Worm (Caenorhabditis elegans) whole organism, L2 larva: ENCODE measurements around the gene B0001.4.

ENCODE experiments used
- C34F6.9 ChIP-seq: fragments of 150-350 bp; optimal IDR thresholded peaks from 2 replicates; lab custom pipeline; 2014; ENCODE audit warnings: missing biosample characterization, missing genetic modification characterization
- F13H6.1 ChIP-seq: sonication (generic microtip); optimal IDR thresholded peaks from 2 replicates; lab custom pipeline; 2016; ENCODE audit warnings: missing genetic modification characterization, missing compliant biosample characterization
- R02D3.7 ChIP-seq: fragments of 150-350 bp; optimal IDR thresholded peaks from 2 replicates; lab custom pipeline; 2014; ENCODE audit warnings: missing biosample characterization, missing genetic modification characterization
- Y55F3AM.14 ChIP-seq: fragments of 200-800 bp; sonication (Bioruptor generic); optimal IDR thresholded peaks from 2 replicates; lab custom pipeline; 2018; ENCODE audit warnings: mild to moderate bottlenecking, missing genetic modification characterization, missing compliant biosample characterization
- ZK546.5 ChIP-seq: sonication (generic microtip); optimal IDR thresholded peaks from 2 replicates; lab custom pipeline; 2017; ENCODE audit warnings: missing biosample characterization, missing genetic modification characterization
- aly-2 ChIP-seq: fragments of 150-350 bp; optimal IDR thresholded peaks from 2 replicates; lab custom pipeline; 2014; ENCODE audit warnings: missing biosample characterization, missing genetic modification characterization
- ama-1 ChIP-seq: fragments of 150-350 bp; optimal IDR thresholded peaks from 2 replicates; lab custom pipeline; 2018; ENCODE audit warnings: inconsistent platforms
- crh-2 ChIP-seq: sonication (generic microtip); optimal IDR thresholded peaks from 2 replicates; lab custom pipeline; 2017; ENCODE audit warnings: missing biosample characterization, missing genetic modification characterization
- dmd-4 ChIP-seq: sonication (generic microtip); optimal IDR thresholded peaks from 2 replicates; lab custom pipeline; 2017; ENCODE audit warnings: missing biosample characterization, missing genetic modification characterization
- egl-27 ChIP-seq: sonication (generic microtip); optimal IDR thresholded peaks from 3 replicates; lab custom pipeline; 2017; ENCODE audit warnings: missing biosample characterization, missing genetic modification reagents, missing genetic modification characterization
- elt-1 ChIP-seq: fragments of 150-350 bp; optimal IDR thresholded peaks from 2 replicates; lab custom pipeline; 2014; ENCODE audit warnings: missing biosample characterization, missing genetic modification characterization
- elt-3 ChIP-seq: sonication (generic microtip); optimal IDR thresholded peaks from 2 replicates; lab custom pipeline; 2017; ENCODE audit warnings: missing biosample characterization, missing genetic modification characterization
- fos-1 ChIP-seq: fragments of 150-350 bp; optimal IDR thresholded peaks from 2 replicates; lab custom pipeline; 2014; ENCODE audit warnings: missing biosample characterization, missing genetic modification characterization
- lin-11 ChIP-seq: fragments of 150-350 bp; sonication (generic microtip); optimal IDR thresholded peaks from 2 replicates; lab custom pipeline; 2014; ENCODE audit warnings: missing biosample characterization, missing genetic modification characterization, inconsistent platforms, mixed read lengths
- lin-13 ChIP-seq: fragments of 150-350 bp; optimal IDR thresholded peaks from 2 replicates; lab custom pipeline; 2014; ENCODE audit warnings: missing biosample characterization, missing genetic modification reagents, missing genetic modification characterization
- lin-39 ChIP-seq: fragments of 150-350 bp; optimal IDR thresholded peaks from 2 replicates; lab custom pipeline; 2014; ENCODE audit warnings: missing biosample characterization, missing genetic modification reagents, missing genetic modification characterization
- lsy-2 ChIP-seq, 2 experiments: fragments of 150-350 bp in 1 of 2; sonication (generic microtip) in 1 of 2; optimal IDR thresholded peaks; 2 replicates each; lab custom pipeline; 2014 to 2017; ENCODE audit warnings: missing biosample characterization in 2 of 2, missing genetic modification characterization in 2 of 2
- mbf-1 ChIP-seq: sonication (generic microtip); optimal IDR thresholded peaks from 2 replicates; lab custom pipeline; 2017; ENCODE audit warnings: missing biosample characterization, missing genetic modification characterization
- mdl-1 ChIP-seq, 2 experiments: fragments of 150-350 bp in 1 of 2; sonication (generic microtip) in 1 of 2; optimal IDR thresholded peaks; 2 replicates each; lab custom pipeline; 2017; ENCODE audit warnings: missing biosample characterization in 2 of 2, missing genetic modification characterization in 2 of 2
- nhr-12 ChIP-seq: fragments of 150-350 bp; optimal IDR thresholded peaks from 2 replicates; lab custom pipeline; 2014; ENCODE audit warnings: missing biosample characterization, missing genetic modification characterization
- nhr-129 ChIP-seq: fragments of 150-350 bp; optimal IDR thresholded peaks from 2 replicates; lab custom pipeline; 2014; ENCODE audit warnings: missing biosample characterization, missing genetic modification characterization
- nhr-21 ChIP-seq: fragments of 150-350 bp; optimal IDR thresholded peaks from 2 replicates; lab custom pipeline; 2014; ENCODE audit warnings: missing biosample characterization, missing genetic modification characterization
- nhr-23 ChIP-seq: fragments of 150-350 bp; optimal IDR thresholded peaks from 2 replicates; lab custom pipeline; 2014; ENCODE audit warnings: missing biosample characterization, missing genetic modification reagents, missing genetic modification characterization
- nhr-237 ChIP-seq: fragments of 150-350 bp; optimal IDR thresholded peaks from 2 replicates; lab custom pipeline; 2014; ENCODE audit warnings: missing biosample characterization, missing genetic modification characterization
- nhr-25 ChIP-seq: fragments of 150-350 bp; sonication (generic microtip); optimal IDR thresholded peaks from 3 replicates; lab custom pipeline; 2014; ENCODE audit warnings: missing biosample characterization, missing genetic modification characterization
- nhr-6 ChIP-seq: fragments of 150-350 bp; optimal IDR thresholded peaks from 2 replicates; lab custom pipeline; 2014; ENCODE audit warnings: missing biosample characterization, missing genetic modification characterization
- nhr-77 ChIP-seq: fragments of 150-350 bp; optimal IDR thresholded peaks from 2 replicates; lab custom pipeline; 2014; ENCODE audit warnings: missing biosample characterization, missing genetic modification characterization
- peb-1 ChIP-seq: fragments of 150-350 bp; optimal IDR thresholded peaks from 2 replicates; lab custom pipeline; 2014; ENCODE audit warnings: missing biosample characterization, missing genetic modification characterization
- sem-4 ChIP-seq: fragments of 150-350 bp; optimal IDR thresholded peaks from 2 replicates; lab custom pipeline; 2014; ENCODE audit warnings: missing biosample characterization, missing genetic modification reagents, missing genetic modification characterization
- sma-3 ChIP-seq: sonication (generic microtip); optimal IDR thresholded peaks from 2 replicates; lab custom pipeline; 2016; ENCODE audit warnings: missing genetic modification reagents, missing genetic modification characterization, missing compliant biosample characterization
- sma-9 ChIP-seq, 2 experiments: fragments of 150-350 bp in 1 of 2; sonication (generic microtip) in 1 of 2; optimal IDR thresholded peaks; 2 replicates each; lab custom pipeline; 2014 to 2016; ENCODE audit warnings: missing genetic modification characterization in 2 of 2, mild to moderate bottlenecking in 1 of 2, missing biosample characterization in 1 of 2, missing compliant biosample characterization in 1 of 2, missing genetic modification reagents in 1 of 2, moderate library complexity in 1 of 2
- unc-39 ChIP-seq: fragments of 150-350 bp; optimal IDR thresholded peaks from 2 replicates; lab custom pipeline; 2014; ENCODE audit warnings: missing biosample characterization, missing genetic modification characterization
- unc-55 ChIP-seq: fragments of 150-350 bp; sonication (generic microtip); optimal IDR thresholded peaks from 3 replicates; lab custom pipeline; 2014; ENCODE audit warnings: missing biosample characterization, missing genetic modification reagents, missing genetic modification characterization
- unc-62 ChIP-seq: fragments of 150-350 bp; optimal IDR thresholded peaks from 2 replicates; lab custom pipeline; 2014; ENCODE audit warnings: missing biosample characterization, missing genetic modification reagents, missing genetic modification characterization
- ztf-1 ChIP-seq: fragments of 200-800 bp; sonication (Bioruptor generic); conservative IDR thresholded peaks from 2 replicates; pipeline ENCODE4 v1.3.6; 2022; ENCODE audit warnings: missing genetic modification characterization, missing compliant biosample characterization
- ztf-11 ChIP-seq: sonication (generic microtip); optimal IDR thresholded peaks from 2 replicates; lab custom pipeline; 2017; ENCODE audit warnings: missing biosample characterization, missing genetic modification characterization
- ztf-4 ChIP-seq: fragments of 150-350 bp; optimal IDR thresholded peaks from 2 replicates; lab custom pipeline; 2014; ENCODE audit warnings: missing biosample characterization, missing genetic modification characterization

The B0001.4 gene

DNA sequence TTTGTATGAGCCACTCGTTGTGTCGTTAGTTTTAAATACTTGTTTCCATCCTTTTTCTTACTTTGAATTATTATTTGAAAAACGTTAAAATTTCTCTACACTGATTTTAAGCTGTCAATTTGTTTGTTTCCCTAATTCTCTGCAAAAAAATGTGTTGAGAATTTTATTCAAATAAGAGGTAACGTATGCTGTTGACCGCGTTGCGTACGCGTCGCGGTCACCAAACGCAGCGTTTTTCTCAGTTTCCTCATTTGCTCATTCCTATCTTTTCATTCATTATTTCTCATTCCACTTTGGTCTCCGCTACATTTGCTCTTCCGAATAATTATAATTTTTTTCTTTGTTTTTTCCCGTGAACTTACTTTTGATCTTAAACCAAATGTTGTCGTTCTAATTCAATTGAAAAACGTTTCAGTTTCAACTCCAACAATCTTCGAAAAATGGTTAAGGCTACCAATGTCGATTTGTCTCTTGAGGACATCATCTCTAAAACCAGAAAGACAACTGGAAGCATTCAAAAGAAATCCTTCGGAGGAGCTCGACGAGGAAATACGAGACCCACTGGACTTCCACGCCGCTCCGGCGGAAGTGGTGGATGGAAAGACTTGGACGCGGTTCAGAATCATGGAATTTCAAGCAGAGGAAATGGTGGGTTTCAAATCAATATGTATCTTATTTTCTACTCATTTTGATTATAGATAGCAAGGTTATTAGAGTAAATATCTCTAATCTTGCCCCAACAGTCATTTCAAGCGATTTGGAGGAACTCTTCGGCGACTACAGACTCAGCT is 14.9 kb downstream of the B0001.4 start, which contains the start of gene aly-3 (continued):
- TF ChIP-seq lin-11 (tag; lab: Kevin White, UChicago) (no peak), unc-62 (GFP tag; lab: Kevin White, UChicago) (no peak), Y55F3AM.14 (GFP tag; lab: Kevin White, UChicago) (no peak), nhr-237 (no peak)
- TF ChIP-seq, all 48 proteins: peak for 5

DNA sequence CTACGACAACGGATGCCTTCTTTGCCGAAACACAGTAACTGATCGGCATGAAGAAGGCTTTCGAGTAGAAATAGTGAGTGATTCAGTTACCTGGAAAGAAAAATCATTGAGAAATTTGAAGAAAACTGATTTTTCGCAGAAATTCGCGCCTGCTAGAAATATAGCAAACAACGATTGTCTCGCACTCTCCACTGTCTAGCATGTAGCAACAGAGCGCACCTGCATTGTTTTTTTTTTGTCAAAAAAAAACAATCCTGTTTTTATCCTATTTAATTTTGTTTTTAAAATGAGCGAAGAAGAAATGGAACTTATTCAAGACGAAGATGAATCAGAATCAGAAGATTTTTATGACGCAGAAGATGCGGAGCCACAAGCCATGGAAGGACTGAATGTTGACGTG is 16.9 kb downstream of the B0001.4 start, which contains the start of the genes ddb-1 and M18.6:
TSS of gene ddb-1 (minus strand) at position 90 of the 400 bp plus-strand sequence.
TSS of gene M18.6 (plus strand) at position 235 of the 400 bp plus-strand sequence.
- TF ChIP-seq nhr-12 (tag; lab: Kevin White, UChicago) (no peak), ZK546.5 (tag; lab: Kevin White, UChicago) (no peak), nhr-129 (tag; lab: Kevin White, UChicago) (peak; percentile 76), crh-2 (tag; lab: Kevin White, UChicago) (no peak), ama-1 (lab: Kevin White, UChicago) (no peak), nhr-77 (tag; lab: Kevin White, UChicago) (no peak), lin-13 (GFP tag; lab: Kevin White, UChicago) (no peak), mdl-1 (tag; optimal IDR thresholded peaks at IDR 0.05; lab: Kevin White, UChicago) (no peak), nhr-25 (tag; lab: Kevin White, UChicago) (no peak), dmd-4 (tag; lab: Kevin White, UChicago) (no peak), nhr-21 (tag; lab: Kevin White, UChicago) (no peak), sma-3 (GFP tag; lab: Kevin White, UChicago) (no peak), lsy-2 (tag; optimal IDR thresholded peaks at IDR 0.05; lab: Kevin White, UChicago) (peak in 1 of 2 experiments; percentile 55), F13H6.1 (tag; lab: Kevin White, UChicago) (no peak), unc-55 (GFP tag; lab: Kevin White, UChicago) (peak; percentile 68), ztf-4 (no peak), peb-1 (tag; lab: Kevin White, UChicago) (no peak), lin-39 (no peak), C34F6.9 (tag; lab: Kevin White, UChicago) (peak; percentile 71), aly-2 (no peak)

ce11 chrIV:12120536-12120935 is 17.5 kb downstream of the B0001.4 start:
- TF ChIP-seq sem-4 (no peak), nhr-6 (tag; lab: Kevin White, UChicago) (no peak), sma-9 (GFP tag; optimal IDR thresholded peaks at IDR 0.05; lab: Kevin White, UChicago) (no peak), sma-9 (tag; optimal IDR thresholded peaks at IDR 0.05; lab: Kevin White, UChicago) (no peak), egl-27 (tag; lab: Kevin White, UChicago) (no peak), elt-3 (tag; lab: Kevin White, UChicago) (no peak), lin-11 (tag; lab: Kevin White, UChicago) (no peak)

- TF ChIP-seq nhr-129 (tag; lab: Kevin White, UChicago) = peak; percentile 82
- TF ChIP-seq sem-4 = peak; percentile 60
- TF ChIP-seq C34F6.9 (tag; lab: Kevin White, UChicago) = peak; percentile 39
- peak in 1 of 2 experiments; percentile 23 for TF ChIP-seq mdl-1 (tag; optimal IDR thresholded peaks at IDR 0.05; lab: Kevin White, UChicago)
- TF ChIP-seq ztf-1 (GFP tag; lab: Robert Waterston, UW) = no peak
- TF ChIP-seq lsy-2 (tag; optimal IDR thresholded peaks at IDR 0.05; lab: Kevin White, UChicago) = peak in 1 of 2 experiments; percentile 14
- no peak for TF ChIP-seq elt-3 (tag; lab: Kevin White, UChicago)
Measured at ce11 chrIV:12114498-12114897, 23.5 kb downstream of the B0001.4 start.

- TF ChIP-seq nhr-23 (tag; lab: Kevin White, UChicago) (no peak), ZK546.5 (tag; lab: Kevin White, UChicago) (no peak), unc-39 (no peak), aly-2 (no peak), unc-55 (GFP tag; lab: Kevin White, UChicago) (no peak), Y55F3AM.14 (GFP tag; lab: Kevin White, UChicago) (no peak), ztf-11 (tag; lab: Kevin White, UChicago) (no peak), C34F6.9 (tag; lab: Kevin White, UChicago) (peak; percentile 35), R02D3.7 (tag; lab: Kevin White, UChicago) (no peak), F13H6.1 (tag; lab: Kevin White, UChicago) (peak; percentile 63), egl-27 (tag; lab: Kevin White, UChicago) (no peak), fos-1 (tag; lab: Kevin White, UChicago) (no peak), sma-3 (GFP tag; lab: Kevin White, UChicago) (no peak), peb-1 (tag; lab: Kevin White, UChicago) (no peak), lsy-2 (tag; optimal IDR thresholded peaks at IDR 0.05; lab: Kevin White, UChicago) (peak in 1 of 2 experiments; percentile 23), ztf-4 (no peak), mbf-1 (tag; lab: Kevin White, UChicago) (no peak), elt-1 (tag; lab: Kevin White, UChicago) (no peak), lin-39 (no peak), nhr-129 (tag; lab: Kevin White, UChicago) (peak; percentile 94)
Measured at ce11 chrIV:12113056-12113455, 24.9 kb downstream of the B0001.4 start.
